Worm (Caenorhabditis elegans) whole organism, midembryonic: Measurements from ENCODE around the gene hst-6.
A peak's percentile ranks its signal among the peaks of the same experiment; 100 is the strongest.

ENCODE experiments used
- T22C8.4 ChIP-seq: fragments of 200-800 bp; sonication (Bioruptor generic); IDR thresholded peaks from 2 replicates; pipeline ENCODE4 v1.3.6; 2022; ENCODE audit warnings: missing genetic modification characterization, missing compliant biosample characterization
- cog-1 ChIP-seq: sonication (generic microtip); optimal IDR thresholded peaks from 2 replicates; lab custom pipeline; 2016; ENCODE audit warnings: missing genetic modification characterization, missing compliant biosample characterization
- flt-1 ChIP-seq: fragments of 200-800 bp; sonication (Bioruptor generic); IDR thresholded peaks from 2 replicates; pipeline ENCODE4 v1.3.6; 2022; ENCODE audit warnings: missing genetic modification characterization, missing compliant biosample characterization
- klf-2 ChIP-seq: fragments of 200-800 bp; sonication (Bioruptor generic); conservative IDR thresholded peaks from 2 replicates; pipeline ENCODE4 v1.3.6; 2022; ENCODE audit warnings: missing genetic modification reagents, missing genetic modification characterization, missing compliant biosample characterization
- med-1 ChIP-seq: sonication (generic microtip); optimal IDR thresholded peaks from 2 replicates; lab custom pipeline; 2017; ENCODE audit warnings: missing genetic modification characterization, mild to moderate bottlenecking, missing compliant biosample characterization, antibody characterized with exemption, missing genetic modification reagents; ENCODE audit not compliant: insufficient read depth
- ref-1 ChIP-seq: fragments of 200-800 bp; sonication (Bioruptor generic); conservative IDR thresholded peaks from 2 replicates; pipeline ENCODE4 v1.3.6; 2022; ENCODE audit warnings: missing genetic modification reagents, missing genetic modification characterization, missing compliant biosample characterization
- tab-1 ChIP-seq: fragments of 200-800 bp; sonication (Bioruptor generic); IDR thresholded peaks from 2 replicates; pipeline ENCODE4 v1.3.6; 2022; ENCODE audit warnings: missing genetic modification characterization, missing compliant biosample characterization
- ztf-23 ChIP-seq: fragments of 200-800 bp; sonication (Bioruptor generic); IDR thresholded peaks from 2 replicates; pipeline ENCODE4 v1.3.6; 2022; ENCODE audit warnings: missing genetic modification reagents, missing genetic modification characterization, missing compliant biosample characterization
- ztf-29 ChIP-seq: fragments of 200-800 bp; sonication (Bioruptor generic); IDR thresholded peaks from 2 replicates; pipeline ENCODE4 v1.3.6; 2022; ENCODE audit warnings: missing genetic modification reagents, missing genetic modification characterization, missing compliant biosample characterization

Gene hst-6

DNA sequence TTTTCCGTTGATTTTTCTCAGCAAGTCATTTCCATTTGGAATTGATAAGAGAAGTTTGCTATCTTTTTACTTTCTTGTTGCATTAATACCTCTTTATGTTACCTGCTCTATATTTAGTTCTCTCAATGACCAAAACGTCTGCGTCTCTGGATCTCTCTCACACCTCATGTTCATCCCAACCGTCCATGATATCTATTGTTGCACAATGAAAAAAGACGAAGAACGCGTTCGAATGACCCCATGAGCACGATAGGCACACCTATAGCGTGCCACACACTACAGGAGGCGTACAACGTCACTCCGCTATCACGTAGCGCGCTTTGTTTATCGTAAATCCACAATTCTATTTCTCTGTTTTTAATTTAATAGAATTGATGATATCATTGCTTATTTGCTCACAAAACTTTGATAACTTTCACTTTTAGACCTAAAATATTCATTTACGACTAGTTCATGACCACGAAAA lies 3.8 kb downstream of the hst-6 start, which contains the start of gene Y34B4A.2:
Y34B4A.2 (plus strand) TSS at position 328 of the 466 bp plus-strand sequence.
- no peak for TF ChIP-seq ztf-23
- no peak for TF ChIP-seq klf-2 (GFP tag; lab: Robert Waterston, UW)
- TF ChIP-seq ztf-29, result no peak
- TF ChIP-seq ref-1 (GFP tag; lab: Robert Waterston, UW), result no peak
- TF ChIP-seq cog-1 (tag; lab: Kevin White, UChicago), result no peak
- 0 out of 2 replicates have a peak, but pooled peaks have one; percentile 37 for TF ChIP-seq flt-1 (GFP tag; lab: Robert Waterston, UW)
- TF ChIP-seq tab-1 (GFP tag; lab: Robert Waterston, UW), result no peak
- no peak for TF ChIP-seq med-1 (GFP tag; lab: Kevin White, UChicago)

ce11 chrX:5279674-5280073 lies 4.3 kb downstream of the hst-6 start, which contains the start of gene rga-8:
Gene rga-8, minus strand, starts transcription at chrX:5279774.
- TF ChIP-seq med-1 (GFP tag; lab: Kevin White, UChicago) (no peak), klf-2 (GFP tag; lab: Robert Waterston, UW) (no peak), ztf-29 (no peak), cog-1 (tag; lab: Kevin White, UChicago) (no peak), tab-1 (GFP tag; lab: Robert Waterston, UW) (no peak), T22C8.4 (GFP tag; lab: Robert Waterston, UW) (no peak), flt-1 (GFP tag; lab: Robert Waterston, UW) (no peak), ztf-23 (no peak), ref-1 (GFP tag; lab: Robert Waterston, UW) (no peak)

DNA sequence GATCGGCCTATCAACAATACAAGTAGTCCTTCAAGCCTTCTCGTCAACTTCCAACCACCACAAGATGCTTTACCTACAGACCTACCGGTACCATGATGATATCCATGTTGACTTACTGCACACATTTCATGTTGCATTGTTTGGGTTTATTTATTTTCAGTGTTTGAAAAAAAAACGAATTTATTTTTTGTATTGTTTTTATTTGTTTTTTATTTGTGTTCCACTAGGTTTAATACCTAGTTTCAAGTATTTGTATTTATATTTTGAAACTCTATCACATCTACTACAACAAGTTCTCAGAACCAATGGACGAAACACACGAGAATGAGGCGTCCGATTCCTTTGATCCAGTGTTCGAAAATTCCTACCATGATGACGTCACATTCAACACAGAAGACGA lies 8.2 kb downstream of the hst-6 start, which contains the start of gene vps-41:
vps-41 (plus strand) TSS at position 301 of the 400 bp plus-strand sequence.
- TF ChIP-seq med-1 (GFP tag; lab: Kevin White, UChicago), result no peak
- TF ChIP-seq flt-1 (GFP tag; lab: Robert Waterston, UW), result no peak
- no peak for TF ChIP-seq tab-1 (GFP tag; lab: Robert Waterston, UW)
- no peak for TF ChIP-seq cog-1 (tag; lab: Kevin White, UChicago)
- TF ChIP-seq klf-2 (GFP tag; lab: Robert Waterston, UW), result no peak
- no peak for TF ChIP-seq ref-1 (GFP tag; lab: Robert Waterston, UW)
- no peak for TF ChIP-seq T22C8.4 (GFP tag; lab: Robert Waterston, UW)
- no peak for TF ChIP-seq ztf-29
- no peak for TF ChIP-seq ztf-23

DNA sequence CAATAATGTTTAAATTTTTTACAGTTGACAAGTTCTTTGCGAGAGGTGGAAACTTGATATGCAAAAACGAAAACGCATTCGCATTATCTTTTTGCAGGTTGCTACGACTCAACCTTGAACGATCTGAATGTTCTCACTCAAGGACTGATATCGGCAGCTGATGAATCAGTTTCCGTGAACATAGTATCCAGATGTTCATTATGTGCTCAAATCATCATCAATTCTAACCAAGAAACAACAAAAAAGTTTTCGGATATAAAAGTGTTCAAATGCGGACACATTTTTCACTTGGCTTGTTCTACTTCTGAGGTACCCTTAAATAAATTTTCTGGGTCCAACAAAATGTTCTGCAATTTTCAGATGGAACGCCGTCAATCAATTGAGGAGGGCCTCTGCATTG lies 13.7 kb downstream of the hst-6 start:
- TF ChIP-seq tab-1 (GFP tag; lab: Robert Waterston, UW), result no peak

DNA sequence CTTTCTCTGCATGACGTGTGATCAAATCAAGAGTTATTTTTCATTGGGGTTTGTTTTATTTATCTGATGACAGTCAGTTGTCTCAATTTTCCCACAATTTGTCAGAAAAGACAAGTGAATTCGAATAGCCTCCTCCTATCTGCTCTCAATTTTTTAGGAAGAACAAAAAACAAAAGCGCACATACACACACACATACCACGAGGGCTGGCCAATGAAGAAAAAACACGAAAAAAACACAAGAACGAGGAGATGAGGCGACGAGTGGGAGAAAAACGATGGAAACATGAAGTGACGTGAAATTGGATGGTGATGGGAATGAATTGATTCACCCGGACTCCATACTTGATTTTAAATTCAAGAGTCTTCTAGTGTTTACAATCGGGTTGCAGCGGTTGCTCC lies 18.5 kb downstream of the hst-6 start:
- no peak for TF ChIP-seq tab-1 (GFP tag; lab: Robert Waterston, UW)
- TF ChIP-seq cog-1 (tag; lab: Kevin White, UChicago), result no peak
- no peak for TF ChIP-seq flt-1 (GFP tag; lab: Robert Waterston, UW)
- no peak for TF ChIP-seq med-1 (GFP tag; lab: Kevin White, UChicago)
- TF ChIP-seq ref-1 (GFP tag; lab: Robert Waterston, UW), result no peak
- TF ChIP-seq T22C8.4 (GFP tag; lab: Robert Waterston, UW), result no peak

- no peak for TF ChIP-seq flt-1 (GFP tag; lab: Robert Waterston, UW)
- no peak for TF ChIP-seq med-1 (GFP tag; lab: Kevin White, UChicago)
- no peak for TF ChIP-seq klf-2 (GFP tag; lab: Robert Waterston, UW)
- TF ChIP-seq ref-1 (GFP tag; lab: Robert Waterston, UW), result no peak
Measured at ce11 chrX:5297942-5298611, 22.7 kb downstream of the hst-6 start, which contains the start of gene ift-81. Gene ift-81, plus strand, starts transcription at chrX:5298561.

DNA sequence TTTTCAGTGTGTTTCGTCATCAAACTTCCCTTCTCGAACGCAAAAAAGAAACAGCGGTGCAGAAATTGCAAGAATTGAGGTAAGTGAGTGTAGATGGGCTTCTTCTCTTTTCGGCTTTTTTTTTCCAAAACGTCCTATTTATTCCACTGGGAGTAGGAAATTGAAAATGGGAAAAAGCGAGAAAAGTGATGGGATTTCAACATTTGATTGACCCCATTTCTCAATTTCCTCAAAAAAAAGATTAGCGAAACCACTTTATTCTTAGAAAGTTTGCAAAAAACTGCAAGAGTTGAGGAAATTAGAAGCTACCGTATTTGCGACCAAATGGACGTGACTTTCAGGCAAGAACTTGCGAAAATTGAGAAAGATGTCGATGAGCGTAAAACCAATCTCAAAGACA lies 28.1 kb downstream of the hst-6 start, which contains the start of gene ags-3:
ags-3 (minus strand) TSS at position 101 of the 400 bp plus-strand sequence.
- no peak for TF ChIP-seq flt-1 (GFP tag; lab: Robert Waterston, UW)
- no peak for TF ChIP-seq ztf-29
- TF ChIP-seq klf-2 (GFP tag; lab: Robert Waterston, UW), result no peak
- no peak for TF ChIP-seq cog-1 (tag; lab: Kevin White, UChicago)
- no peak for TF ChIP-seq tab-1 (GFP tag; lab: Robert Waterston, UW)
- TF ChIP-seq T22C8.4 (GFP tag; lab: Robert Waterston, UW), result no peak
- no peak for TF ChIP-seq med-1 (GFP tag; lab: Kevin White, UChicago)
- no peak for TF ChIP-seq ztf-23
- TF ChIP-seq ref-1 (GFP tag; lab: Robert Waterston, UW), result no peak

DNA sequence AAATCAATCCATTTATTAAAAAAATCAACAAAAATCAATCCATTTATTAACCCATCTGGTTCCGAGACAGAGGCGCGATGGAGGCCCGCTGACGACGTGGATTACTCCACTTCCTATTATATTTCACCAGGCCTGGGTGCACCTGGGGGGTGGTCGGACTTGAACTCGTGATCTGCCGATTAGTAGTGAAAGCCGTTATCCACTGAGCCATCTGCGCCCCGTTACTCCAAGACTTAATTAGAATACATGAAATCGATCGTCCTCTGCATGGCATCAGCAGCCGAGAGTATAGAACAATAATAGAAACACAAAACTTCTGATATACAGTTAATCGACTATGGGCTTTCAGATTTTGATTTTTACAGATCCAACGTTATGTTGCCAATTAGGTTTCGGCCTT lies 34.3 kb downstream of the hst-6 start:
- TF ChIP-seq tab-1 (GFP tag; lab: Robert Waterston, UW), result no peak
- TF ChIP-seq ztf-29, result peak; percentile 40; the same call in 1 of the 2 replicates

DNA sequence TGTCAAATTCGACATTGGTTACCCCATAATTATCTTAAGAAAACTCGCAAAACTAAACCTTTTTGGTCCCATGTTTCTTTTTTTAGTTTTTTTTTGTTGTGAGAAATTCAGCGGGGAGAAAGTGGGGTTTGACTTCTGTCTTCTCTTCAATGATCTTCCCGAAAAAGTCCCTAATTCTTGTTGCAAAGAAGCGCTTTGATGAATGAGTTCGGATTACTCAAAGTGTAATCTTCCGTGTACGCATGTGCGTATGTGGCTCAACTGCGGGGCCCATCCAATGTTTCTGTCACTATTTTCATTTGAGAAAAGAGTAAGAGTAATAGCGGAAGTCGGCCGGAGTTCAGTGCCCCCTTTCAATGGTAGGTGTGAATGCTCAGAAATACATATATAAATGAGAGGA lies 35.8 kb downstream of the hst-6 start:
- TF ChIP-seq klf-2 (GFP tag; lab: Robert Waterston, UW), result no peak
- TF ChIP-seq med-1 (GFP tag; lab: Kevin White, UChicago), result no peak
- TF ChIP-seq tab-1 (GFP tag; lab: Robert Waterston, UW), result no peak
- TF ChIP-seq ztf-29, result no peak
- TF ChIP-seq flt-1 (GFP tag; lab: Robert Waterston, UW), result no peak
- no peak for TF ChIP-seq cog-1 (tag; lab: Kevin White, UChicago)
- TF ChIP-seq ref-1 (GFP tag; lab: Robert Waterston, UW), result no peak
- TF ChIP-seq ztf-23, result no peak
- no peak for TF ChIP-seq T22C8.4 (GFP tag; lab: Robert Waterston, UW)
